Fruit fly (Drosophila melanogaster): ENCODE data around the gene CG8500.

Gene CG8500

dm6 chr3R:9791177-9791806 lies 6.8 kb downstream of the CG8500 start, which contains the start of the genes CG12945 and CG8507 (continued):
- TF ChIP-seq H2.0 (GFP tag; IDR thresholded peaks at IDR 0.05) (no peak), CG7786 (GFP tag; optimal IDR thresholded peaks at IDR 0.05) (peak; percentile 38), slou (GFP tag; optimal IDR thresholded peaks at IDR 0.05) (no peak), CG14441 (GFP tag; IDR thresholded peaks at IDR 0.05) (0 out of 2 replicates have a peak, but pooled peaks have one; percentile 17), pfk (GFP tag; optimal IDR thresholded peaks at IDR 0.05) (no peak), ems (GFP tag; optimal IDR thresholded peaks at IDR 0.05) (peak; percentile 1), tll (GFP tag; optimal IDR thresholded peaks at IDR 0.05) (peak in 1 of 2 experiments; percentile 47), Hsf (GFP tag; optimal IDR thresholded peaks at IDR 0.05) (peak; percentile 63), CG31365 (tag; optimal IDR thresholded peaks at IDR 0.05) (no peak), CG3995 (GFP tag; optimal IDR thresholded peaks at IDR 0.05) (peak; percentile 88), Med (GFP tag) (peak; percentile 85), CG8290 (GFP tag; optimal IDR thresholded peaks at IDR 0.05) (peak; percentile 45), CG8290 (tag; optimal IDR thresholded peaks at IDR 0.05) (no peak), CG9876 (GFP tag; optimal IDR thresholded peaks at IDR 0.05) (no peak), CG5245 (GFP tag; optimal IDR thresholded peaks at IDR 0.05) (peak; percentile 2), CG11695 (GFP tag; IDR thresholded peaks at IDR 0.05) (no peak), seq (GFP tag; IDR thresholded peaks at IDR 0.05) (no peak), Awh (GFP tag; IDR thresholded peaks at IDR 0.05) (no peak), gcm (GFP tag; optimal IDR thresholded peaks at IDR 0.05) (peak; percentile 37), CG17568 (GFP tag; optimal IDR thresholded peaks at IDR 0.05) (no peak), Dref (GFP tag; IDR thresholded peaks at IDR 0.05) (no peak)

dm6 chr3R:9793018-9793417 lies 8.6 kb downstream of the CG8500 start, which contains the start of gene CG8516:
CG8516 (plus strand) TSS chr3R:9793295.
- TF ChIP-seq sc (optimal IDR thresholded peaks at IDR 0.05) (no peak), sc (GFP tag; optimal IDR thresholded peaks at IDR 0.05) (no peak), Myb (GFP tag; optimal IDR thresholded peaks at IDR 0.05) (peak; percentile 95), crp (GFP tag; optimal IDR thresholded peaks at IDR 0.05) (no peak), caup (GFP tag; optimal IDR thresholded peaks at IDR 0.05; ENCODE audit: severe bottlenecking) (no peak), Vsx1 (GFP tag; optimal IDR thresholded peaks at IDR 0.05) (no peak), CG12659 (GFP tag; optimal IDR thresholded peaks at IDR 0.05) (peak; percentile 57), CG9797 (GFP tag; optimal IDR thresholded peaks at IDR 0.05) (peak; percentile 93), CG31388 (GFP tag; optimal IDR thresholded peaks at IDR 0.05) (no peak), BtbVII (GFP tag; optimal IDR thresholded peaks at IDR 0.05) (no peak), zfh1 (GFP tag; IDR thresholded peaks at IDR 0.05) (no peak), CG8290 (GFP tag; optimal IDR thresholded peaks at IDR 0.05) (no peak), CG8290 (tag; optimal IDR thresholded peaks at IDR 0.05) (no peak), Sox100B (GFP tag; optimal IDR thresholded peaks at IDR 0.05) (no peak), CG14965 (GFP tag; optimal IDR thresholded peaks at IDR 0.05; ENCODE audit: borderline replicate concordance) (no peak), Hey (tag; optimal IDR thresholded peaks at IDR 0.05) (no peak), CG1647 (GFP tag; optimal IDR thresholded peaks at IDR 0.05) (no peak), BEAF-32 (GFP tag; optimal IDR thresholded peaks at IDR 0.05) (peak; percentile 41), Ets97D (GFP tag; optimal IDR thresholded peaks at IDR 0.05) (peak; percentile 43), Xbp1 (GFP tag; optimal IDR thresholded peaks at IDR 0.05) (no peak), dmrt11E (tag; optimal IDR thresholded peaks at IDR 0.05) (no peak), CG13894 (tag; optimal IDR thresholded peaks at IDR 0.05) (no peak), slou (GFP tag; optimal IDR thresholded peaks at IDR 0.05) (no peak), Blimp-1 (GFP tag; optimal IDR thresholded peaks at IDR 0.05) (no peak), CG1832 (GFP tag; optimal IDR thresholded peaks at IDR 0.05) (no peak), Hmr (GFP tag; optimal IDR thresholded peaks at IDR 0.05) (no peak), Jarid2 (GFP tag; optimal IDR thresholded peaks at IDR 0.05) (no peak), CG7745 (tag; optimal IDR thresholded peaks at IDR 0.05) (no peak), chm (GFP tag; IDR thresholded peaks at IDR 0.05) (no peak), crc (GFP tag; optimal IDR thresholded peaks at IDR 0.05) (no peak), ranshi (GFP tag; IDR thresholded peaks at IDR 0.05) (no peak), twi (tag; optimal IDR thresholded peaks at IDR 0.05) (no peak)

Data from whole organism, embryonic.